Fruit fly (Drosophila melanogaster): Measurements from ENCODE around the gene CG34268.

DNA sequence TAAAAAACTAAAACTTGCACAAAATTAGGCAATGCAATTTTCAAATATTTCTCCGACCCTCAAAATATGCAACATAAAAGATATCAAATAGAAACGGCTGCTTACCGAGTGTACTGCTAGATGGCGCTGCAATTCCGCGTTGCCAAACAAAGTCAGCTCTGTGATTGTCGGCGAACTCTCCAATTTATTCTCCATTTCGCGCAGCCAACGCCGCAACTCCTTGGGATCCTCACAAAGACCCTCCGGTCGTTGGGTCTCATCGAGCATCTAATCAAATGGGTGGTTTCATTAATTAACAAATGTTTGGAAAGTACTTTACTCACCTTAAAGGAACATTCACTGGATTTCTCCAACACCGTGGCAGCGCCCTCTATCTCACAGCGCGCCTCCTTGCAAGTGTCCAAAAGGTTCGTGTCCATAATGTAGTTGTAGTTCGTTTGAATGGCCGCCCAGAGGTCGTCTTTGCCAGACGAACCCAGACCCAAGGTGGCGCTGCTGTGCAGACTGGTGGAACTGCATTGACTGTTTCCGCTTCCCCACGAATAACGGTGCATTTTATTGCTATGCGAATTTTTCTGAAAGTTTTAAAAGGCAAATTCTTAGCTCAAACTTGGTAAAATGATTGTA lies 5.1 kb downstream of the CG34268 start:
- TF ChIP-seq pan (optimal IDR thresholded peaks at IDR 0.05) (no peak), CG8478 (optimal IDR thresholded peaks at IDR 0.05) (no peak), usp (GFP tag; optimal IDR thresholded peaks at IDR 0.05) (no peak), Dll (optimal IDR thresholded peaks at IDR 0.05) (no peak), psq (optimal IDR thresholded peaks at IDR 0.05) (no peak)
